Fruit fly (Drosophila melanogaster) whole organism, prepupa: ENCODE data around the gene CG2839.

Source experiments
- Blimp-1 ChIP-seq: fragments of 200-800 bp; sonication (Bioruptor generic); optimal IDR thresholded peaks from 3 replicates; lab custom pipeline; 2017; ENCODE audit warnings: missing biosample characterization, missing genetic modification characterization, mild to moderate bottlenecking, moderate library complexity, missing genetic modification reagents
- CG10631 ChIP-seq: fragments of 200-800 bp; sonication (Bioruptor generic); optimal IDR thresholded peaks from 2 replicates; lab custom pipeline; 2016; ENCODE audit warnings: missing biosample characterization, missing genetic modification characterization
- CG10669 ChIP-seq: fragments of 200-800 bp; sonication (Bioruptor generic); optimal IDR thresholded peaks from 3 replicates; lab custom pipeline; 2018; ENCODE audit warnings: missing biosample characterization, mild to moderate bottlenecking, missing genetic modification characterization, moderate library complexity
- CG11294 ChIP-seq: fragments of 200-800 bp; sonication (Bioruptor generic); IDR thresholded peaks from 2 replicates; pipeline ENCODE4 v1.3.6; 2022; ENCODE audit warnings: missing biosample characterization, missing genetic modification characterization
- CG11902 ChIP-seq: fragments of 200-800 bp; sonication (Bioruptor generic); optimal IDR thresholded peaks from 3 replicates; lab custom pipeline; 2016; ENCODE audit warnings: missing biosample characterization, missing genetic modification characterization
- CG15336 ChIP-seq: fragments of 200-800 bp; sonication (Bioruptor generic); IDR thresholded peaks from 2 replicates; pipeline ENCODE4 v1.3.6; 2022; ENCODE audit warnings: missing biosample characterization, missing genetic modification characterization
- CG1621 ChIP-seq: fragments of 200-800 bp; sonication (Bioruptor generic); optimal IDR thresholded peaks from 3 replicates; lab custom pipeline; 2018; ENCODE audit warnings: missing biosample characterization, mild to moderate bottlenecking, missing genetic modification characterization
- CG3032 ChIP-seq: fragments of 200-800 bp; optimal IDR thresholded peaks from 2 replicates; lab custom pipeline; 2019; ENCODE audit warnings: missing biosample characterization, mild to moderate bottlenecking, missing genetic modification characterization, moderate library complexity
- CG31627 ChIP-seq: fragments of 200-800 bp; sonication (Bioruptor generic); optimal IDR thresholded peaks from 3 replicates; lab custom pipeline; 2016; ENCODE audit warnings: missing biosample characterization, missing genetic modification characterization
- CG32006 ChIP-seq: fragments of 200-800 bp; sonication (Bioruptor generic); optimal IDR thresholded peaks from 3 replicates; lab custom pipeline; 2017; ENCODE audit warnings: missing biosample characterization, mild to moderate bottlenecking, missing genetic modification characterization
- CG34406 ChIP-seq: fragments of 200-800 bp; sonication (Bioruptor generic); optimal IDR thresholded peaks from 3 replicates; lab custom pipeline; 2016; ENCODE audit warnings: missing biosample characterization, missing genetic modification characterization
- CG3919 ChIP-seq: fragments of 200-800 bp; sonication (Bioruptor generic); optimal IDR thresholded peaks from 3 replicates; lab custom pipeline; 2016; ENCODE audit warnings: missing biosample characterization, missing genetic modification characterization
- CG4318 ChIP-seq: fragments of 200-800 bp; sonication (Bioruptor generic); optimal IDR thresholded peaks from 3 replicates; lab custom pipeline; 2017; ENCODE audit warnings: missing biosample characterization, mild to moderate bottlenecking, missing genetic modification characterization
- CG6163 ChIP-seq: fragments of 200-800 bp; sonication (Bioruptor generic); IDR thresholded peaks from 3 replicates; pipeline ENCODE4 v1.3.6; 2022; ENCODE audit warnings: missing biosample characterization, missing genetic modification characterization
- CG6792 ChIP-seq: fragments of 200-800 bp; sonication (Bioruptor generic); optimal IDR thresholded peaks from 3 replicates; lab custom pipeline; 2016; ENCODE audit warnings: missing biosample characterization, missing genetic modification characterization
- CG6808 ChIP-seq: fragments of 200-800 bp; sonication (Bioruptor generic); optimal IDR thresholded peaks from 3 replicates; lab custom pipeline; 2017; ENCODE audit warnings: missing biosample characterization, missing genetic modification characterization, mild to moderate bottlenecking, moderate library complexity, missing genetic modification reagents
- CG6854 ChIP-seq: fragments of 200-800 bp; sonication (Bioruptor generic); optimal IDR thresholded peaks from 2 replicates; lab custom pipeline; 2017; ENCODE audit warnings: missing biosample characterization, mild to moderate bottlenecking, missing genetic modification characterization
- CG7368 ChIP-seq: fragments of 200-800 bp; sonication (Bioruptor generic); optimal IDR thresholded peaks from 3 replicates; lab custom pipeline; 2016; ENCODE audit warnings: missing biosample characterization, missing genetic modification characterization
- CG8319 ChIP-seq: fragments of 200-800 bp; sonication (Bioruptor generic); optimal IDR thresholded peaks from 3 replicates; lab custom pipeline; 2016; ENCODE audit warnings: missing biosample characterization, missing genetic modification characterization
- CG8632 ChIP-seq: fragments of 200-800 bp; sonication (Bioruptor generic); optimal IDR thresholded peaks from 3 replicates; lab custom pipeline; 2016; ENCODE audit warnings: missing biosample characterization, missing genetic modification characterization
- CG9139 ChIP-seq: fragments of 200-800 bp; sonication (Bioruptor generic); optimal IDR thresholded peaks from 3 replicates; lab custom pipeline; 2017; ENCODE audit warnings: missing biosample characterization, mild to moderate bottlenecking, missing genetic modification characterization
- Eip75B ChIP-seq: fragments of 200-800 bp; sonication (Bioruptor generic); optimal IDR thresholded peaks from 3 replicates; lab custom pipeline; 2016; ENCODE audit warnings: missing biosample characterization, missing genetic modification characterization
- Eip78C ChIP-seq: fragments of 200-800 bp; sonication (Bioruptor generic); peaks from one replicate; lab custom pipeline; 2016; ENCODE audit warnings: missing biosample characterization, missing genetic modification characterization
- Eip93F ChIP-seq: fragments of 200-800 bp; sonication (Bioruptor generic); optimal IDR thresholded peaks from 2 replicates; lab custom pipeline; 2016; ENCODE audit warnings: missing biosample characterization, mild to moderate bottlenecking, missing genetic modification characterization
- Ets21C ChIP-seq: fragments of 200-800 bp; sonication (Bioruptor generic); optimal IDR thresholded peaks from 3 replicates; lab custom pipeline; 2016; ENCODE audit warnings: missing biosample characterization, missing genetic modification characterization
- Ets96B ChIP-seq: fragments of 200-800 bp; optimal IDR thresholded peaks from 2 replicates; lab custom pipeline; 2019; ENCODE audit warnings: missing biosample characterization, mild to moderate bottlenecking, missing genetic modification characterization, moderate library complexity
- Hr38 ChIP-seq: sonication (Bioruptor generic); optimal IDR thresholded peaks from 2 replicates; lab custom pipeline; 2016; ENCODE audit warnings: missing biosample characterization, missing genetic modification characterization
- Hr39 ChIP-seq: fragments of 200-800 bp; sonication (Bioruptor generic); optimal IDR thresholded peaks from 2 replicates; lab custom pipeline; 2016; ENCODE audit warnings: missing biosample characterization, missing genetic modification characterization
- Hr4 ChIP-seq: fragments of 200-800 bp; sonication (Bioruptor generic); optimal IDR thresholded peaks from 3 replicates; lab custom pipeline; 2016; ENCODE audit warnings: missing biosample characterization, missing genetic modification characterization
- Lpt ChIP-seq: fragments of 200-800 bp; sonication (Bioruptor generic); optimal IDR thresholded peaks from 3 replicates; lab custom pipeline; 2016; ENCODE audit warnings: missing biosample characterization, missing genetic modification characterization
- Met ChIP-seq: fragments of 200-800 bp; sonication (Bioruptor generic); optimal IDR thresholded peaks from 3 replicates; lab custom pipeline; 2016; ENCODE audit warnings: missing biosample characterization, missing genetic modification characterization
- OdsH ChIP-seq: fragments of 200-800 bp; sonication (Bioruptor generic); optimal IDR thresholded peaks from 3 replicates; lab custom pipeline; 2016; ENCODE audit warnings: missing biosample characterization, missing genetic modification characterization
- Smox ChIP-seq: fragments of 200-800 bp; sonication (Bioruptor generic); optimal IDR thresholded peaks from 3 replicates; lab custom pipeline; 2016; ENCODE audit warnings: missing biosample characterization, missing genetic modification characterization
- Sox102F ChIP-seq: fragments of 200-800 bp; sonication (Bioruptor generic); optimal IDR thresholded peaks from 2 replicates; lab custom pipeline; 2016; ENCODE audit warnings: missing biosample characterization, mild to moderate bottlenecking, missing genetic modification characterization
- Sox14 ChIP-seq: fragments of 200-800 bp; sonication (Bioruptor generic); optimal IDR thresholded peaks from 3 replicates; lab custom pipeline; 2016; ENCODE audit warnings: missing biosample characterization, missing genetic modification characterization
- Sox15 ChIP-seq: fragments of 200-800 bp; sonication (Bioruptor generic); optimal IDR thresholded peaks from 3 replicates; lab custom pipeline; 2016; ENCODE audit warnings: missing biosample characterization, missing genetic modification characterization
- achi ChIP-seq: fragments of 200-800 bp; sonication (Bioruptor generic); optimal IDR thresholded peaks from 3 replicates; lab custom pipeline; 2016; ENCODE audit warnings: missing biosample characterization, missing genetic modification characterization
- acj6 ChIP-seq: fragments of 200-800 bp; sonication (Bioruptor generic); optimal IDR thresholded peaks from 3 replicates; lab custom pipeline; 2016; ENCODE audit warnings: missing biosample characterization, missing genetic modification characterization
- cyc ChIP-seq: fragments of 200-800 bp; sonication (Bioruptor generic); optimal IDR thresholded peaks from 3 replicates; lab custom pipeline; 2016; ENCODE audit warnings: missing biosample characterization, missing genetic modification characterization
- dac ChIP-seq: fragments of 200-800 bp; sonication (Bioruptor generic); optimal IDR thresholded peaks from 2 replicates; lab custom pipeline; 2017; ENCODE audit warnings: missing biosample characterization, mild to moderate bottlenecking, missing genetic modification characterization
- dsx ChIP-seq: fragments of 200-800 bp; optimal IDR thresholded peaks from 3 replicates; lab custom pipeline; 2019; ENCODE audit warnings: missing biosample characterization, mild to moderate bottlenecking, missing genetic modification characterization, moderate library complexity; ENCODE audit not compliant: poor library complexity, severe bottlenecking
- esn ChIP-seq: fragments of 200-800 bp; sonication (Bioruptor generic); optimal IDR thresholded peaks from 2 replicates; lab custom pipeline; 2016; ENCODE audit warnings: missing biosample characterization, mild to moderate bottlenecking, missing genetic modification characterization, moderate library complexity
- fd59A ChIP-seq: fragments of 200-800 bp; sonication (Bioruptor generic); optimal IDR thresholded peaks from 2 replicates; lab custom pipeline; 2017; ENCODE audit warnings: missing biosample characterization, mild to moderate bottlenecking, missing genetic modification characterization, missing genetic modification reagents
- fd85E ChIP-seq: fragments of 200-800 bp; sonication (Bioruptor generic); optimal IDR thresholded peaks from 3 replicates; lab custom pipeline; 2016; ENCODE audit warnings: missing biosample characterization, missing genetic modification characterization
- lz ChIP-seq: fragments of 200-800 bp; sonication (Bioruptor generic); optimal IDR thresholded peaks from 3 replicates; lab custom pipeline; 2016; ENCODE audit warnings: missing biosample characterization, missing genetic modification characterization
- net ChIP-seq: fragments of 200-800 bp; sonication (Bioruptor generic); optimal IDR thresholded peaks from 3 replicates; lab custom pipeline; 2016; ENCODE audit warnings: missing biosample characterization, missing genetic modification characterization
- salr ChIP-seq, 2 experiments: fragments of 200-800 bp; sonication (Bioruptor generic); optimal IDR thresholded peaks; 3 replicates each; lab custom pipeline; 2016 to 2018; ENCODE audit warnings: missing biosample characterization in 2 of 2, missing genetic modification characterization in 2 of 2, mild to moderate bottlenecking in 1 of 2
- ss ChIP-seq, 2 experiments: fragments of 200-800 bp; sonication (Bioruptor generic); optimal IDR thresholded peaks; 2 replicates in 1 of 2; 3 replicates in 1 of 2; lab custom pipeline; 2017 to 2018; ENCODE audit warnings: mild to moderate bottlenecking in 2 of 2, missing biosample characterization in 2 of 2, missing genetic modification characterization in 2 of 2, moderate library complexity in 1 of 2
- topi ChIP-seq: fragments of 200-800 bp; sonication (Bioruptor generic); optimal IDR thresholded peaks from 3 replicates; lab custom pipeline; 2016; ENCODE audit warnings: missing biosample characterization, missing genetic modification characterization

The CG2839 gene

dm6 chr2L:660979-661378 lies 35.5 kb downstream of the CG2839 start (continued):
- TF ChIP-seq CG3919 (GFP tag; lab: Kevin White, UChicago) = peak; percentile 30
- no peak for TF ChIP-seq CG9139 (GFP tag; lab: Kevin White, UChicago)
- no peak for TF ChIP-seq Eip75B (GFP tag; lab: Kevin White, UChicago)
- peak; percentile 12 for TF ChIP-seq CG4318
- TF ChIP-seq CG34406 (GFP tag; lab: Kevin White, UChicago) = no peak
- 0 out of 3 replicates have a peak, but pooled peaks have one; percentile 17 for TF ChIP-seq CG6163 (GFP tag; lab: Robert Waterston, UW)
- no peak for TF ChIP-seq topi (GFP tag; lab: Kevin White, UChicago)
- no peak for TF ChIP-seq Eip93F
- TF ChIP-seq Hr39 = peak; percentile 10
- no peak for TF ChIP-seq Ets96B
- TF ChIP-seq Sox102F (GFP tag; lab: Kevin White, UChicago) = no peak
- TF ChIP-seq CG7368 (GFP tag; lab: Kevin White, UChicago) = no peak
- TF ChIP-seq CG11902 (GFP tag; lab: Kevin White, UChicago) = no peak

dm6 chr2L:664306-664705 lies 38.9 kb downstream of the CG2839 start:
- TF ChIP-seq lz (peak; percentile 53), CG11902 (GFP tag; lab: Kevin White, UChicago) (no peak), CG6854 (GFP tag; lab: Kevin White, UChicago) (no peak), CG15336 (peak; percentile 84), Sox14 (GFP tag; lab: Kevin White, UChicago) (no peak), salr (GFP tag; optimal IDR thresholded peaks at IDR 0.05; lab: Kevin White, UChicago) (peak in 1 of 2 experiments; percentile 17), Hr4 (GFP tag; lab: Kevin White, UChicago) (peak; percentile 86), Lpt (GFP tag; lab: Kevin White, UChicago) (peak; percentile 68), CG3032 (tag; lab: Kevin White, UChicago) (no peak), CG11294 (GFP tag; lab: Robert Waterston, UW) (peak; percentile 48; the same call in 1 of the 2 replicates), Eip75B (GFP tag; lab: Kevin White, UChicago) (no peak), CG32006 (GFP tag; lab: Kevin White, UChicago) (peak; percentile 84), topi (GFP tag; lab: Kevin White, UChicago) (peak; percentile 34), CG34406 (GFP tag; lab: Kevin White, UChicago) (no peak), CG31627 (GFP tag; lab: Kevin White, UChicago) (peak; percentile 56), acj6 (GFP tag; lab: Kevin White, UChicago) (peak; percentile 9), Eip78C (peak; percentile 62), CG6163 (GFP tag; lab: Robert Waterston, UW) (peak; percentile 53; the same call in 2 of the 3 replicates), Met (GFP tag; lab: Kevin White, UChicago) (peak; percentile 45), dsx (no peak), net (GFP tag; lab: Kevin White, UChicago) (peak; percentile 48), Blimp-1 (GFP tag; lab: Kevin White, UChicago) (no peak), CG7368 (GFP tag; lab: Kevin White, UChicago) (no peak), Eip93F (no peak), CG6792 (GFP tag; lab: Kevin White, UChicago) (no peak), dac (GFP tag; lab: Kevin White, UChicago) (peak; percentile 46), CG1621 (tag; lab: Kevin White, UChicago) (no peak), cyc (GFP tag; lab: Kevin White, UChicago) (peak; percentile 30), CG10669 (no peak), CG10631 (GFP tag; lab: Kevin White, UChicago) (no peak), Ets21C (no peak), achi (GFP tag; lab: Kevin White, UChicago) (peak; percentile 18), esn (GFP tag; lab: Kevin White, UChicago) (peak; percentile 57), fd59A (GFP tag; lab: Kevin White, UChicago) (no peak), fd85E (no peak), CG9139 (GFP tag; lab: Kevin White, UChicago) (no peak), Ets96B (no peak), Smox (peak; percentile 20), ss (GFP tag; optimal IDR thresholded peaks at IDR 0.05; lab: Kevin White, UChicago) (no peak), Hr38 (no peak), Sox15 (GFP tag; lab: Kevin White, UChicago) (no peak), CG8319 (GFP tag; lab: Kevin White, UChicago) (no peak), CG6808 (GFP tag; lab: Kevin White, UChicago) (no peak), Sox102F (GFP tag; lab: Kevin White, UChicago) (peak; percentile 17), OdsH (GFP tag; lab: Kevin White, UChicago) (peak; percentile 55), CG8632 (GFP tag; lab: Kevin White, UChicago) (no peak)
